Worm (Caenorhabditis elegans): ENCODE data around the gene klo-2.
"Not testable (repeated sequence)": the region's sequence is repeated elsewhere in the genome, so short reads cannot be mapped to it uniquely, and the experiment has no call there.

ce11 chrIII:2435805-2436204 is 10.2 kb upstream of the klo-2 start, which contains the start of gene E02H9.6:
- not testable (repeated sequence) for TF ChIP-seq nhr-77 (tag; optimal IDR thresholded peaks at IDR 0.05); ztf-11 (tag; optimal IDR thresholded peaks at IDR 0.05); blmp-1 (tag; optimal IDR thresholded peaks at IDR 0.05; ENCODE audit: insufficient read depth); nhr-25 (tag; optimal IDR thresholded peaks at IDR 0.05); lsy-2 (tag; optimal IDR thresholded peaks at IDR 0.05); unc-39 (tag; optimal IDR thresholded peaks at IDR 0.05); unc-62 (GFP tag; optimal IDR thresholded peaks at IDR 0.05); dmd-4 (tag; optimal IDR thresholded peaks at IDR 0.05); nhr-12 (tag; optimal IDR thresholded peaks at IDR 0.05); alr-1 (tag; optimal IDR thresholded peaks at IDR 0.05); elt-3 (tag; optimal IDR thresholded peaks at IDR 0.05); ZK546.5 (tag; optimal IDR thresholded peaks at IDR 0.05)

Measured in whole organism, L2 larva.